Worm (Caenorhabditis elegans): Measurements from ENCODE around the gene str-99.
A peak's percentile ranks its signal among the peaks of the same experiment; 100 is the strongest.

str-99 gene

DNA sequence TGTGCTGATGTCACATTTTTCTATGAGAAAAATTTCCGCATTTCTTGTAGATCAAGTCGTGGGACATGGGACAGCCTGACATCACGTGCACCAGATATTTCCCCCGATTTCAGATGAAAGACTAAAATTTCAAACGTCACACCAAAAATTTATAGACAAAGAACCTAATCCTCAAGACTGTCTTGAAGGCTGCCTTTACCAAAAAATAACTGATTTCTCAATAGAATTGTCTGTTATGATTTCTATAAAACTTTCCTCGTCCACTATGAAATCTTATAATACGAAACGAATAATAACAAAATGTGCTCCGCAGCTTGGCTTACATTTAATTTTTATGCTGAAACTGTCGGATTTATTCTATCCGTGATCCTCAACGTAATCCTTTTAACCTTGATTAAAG lies 22.1 kb upstream of the str-99 start, which contains the start of gene str-106:
Gene str-106, plus strand, starts transcription at position 301 of the 400 bp plus-strand sequence.
- TF ChIP-seq tbx-2 (tag; optimal IDR thresholded peaks at IDR 0.05) (no peak), efl-1 (optimal IDR thresholded peaks at IDR 0.05) (no peak), efl-1 (GFP tag; optimal IDR thresholded peaks at IDR 0.05 in 1 of 2) (no peak)

DNA sequence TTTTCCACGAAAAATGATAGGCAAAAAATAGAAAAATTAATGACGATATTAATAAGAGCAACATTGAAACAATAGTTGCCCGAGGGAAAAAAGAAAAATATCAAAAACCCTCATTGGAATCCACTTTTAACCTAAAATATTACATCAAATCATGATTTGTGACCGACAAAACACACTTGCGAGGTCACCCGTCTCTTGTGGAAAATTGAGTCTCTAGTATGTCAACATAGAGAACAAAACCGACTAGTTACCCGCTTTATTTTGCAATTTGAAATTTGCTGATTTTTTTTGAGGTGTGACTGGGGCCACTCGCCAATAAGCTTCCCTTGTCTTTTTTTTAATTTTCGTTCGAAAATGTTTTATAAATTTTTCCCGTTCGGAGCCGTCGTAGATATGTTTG lies 17.5 kb upstream of the str-99 start, which contains the start of gene cyp-33D1:
Gene cyp-33D1, minus strand, starts transcription at position 101 of the 400 bp plus-strand sequence.
- TF ChIP-seq lin-15B (tag; optimal IDR thresholded peaks at IDR 0.05) (no peak), dpl-1 (GFP tag; optimal IDR thresholded peaks at IDR 0.05) (no peak), nhr-85 (tag) (no peak), fkh-10 (GFP tag; optimal IDR thresholded peaks at IDR 0.05) (no peak), blmp-1 (tag; optimal IDR thresholded peaks at IDR 0.05) (no peak), efl-3 (GFP tag; optimal IDR thresholded peaks at IDR 0.05) (no peak), pax-3 (tag; optimal IDR thresholded peaks at IDR 0.05) (no peak), mep-1 (tag; optimal IDR thresholded peaks at IDR 0.05) (no peak), nhr-71 (tag; optimal IDR thresholded peaks at IDR 0.05) (no peak), unc-62 (GFP tag; optimal IDR thresholded peaks at IDR 0.05) (no peak), tbx-2 (tag; optimal IDR thresholded peaks at IDR 0.05) (no peak), pqm-1 (tag; optimal IDR thresholded peaks at IDR 0.05) (no peak), fos-1 (tag; optimal IDR thresholded peaks at IDR 0.05) (no peak)

DNA sequence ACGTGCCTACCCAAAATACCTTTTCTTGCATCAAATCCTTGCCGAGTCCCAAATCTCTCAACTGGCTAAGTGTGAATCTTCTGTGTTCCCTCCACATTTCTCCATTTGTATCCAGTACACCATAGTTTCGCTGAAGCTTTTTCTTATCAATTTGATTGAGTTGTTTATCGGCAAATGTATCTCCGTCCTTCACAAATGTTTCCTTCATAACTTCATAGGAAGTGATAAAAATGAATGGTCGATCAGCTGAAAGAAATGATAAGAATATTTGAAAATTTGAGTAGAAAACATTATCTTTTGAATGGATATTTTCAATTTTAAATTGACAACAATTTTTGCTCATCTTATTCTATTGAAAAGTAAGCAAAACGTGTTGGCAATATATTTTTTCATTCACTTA lies 16.9 kb upstream of the str-99 start:
- peak; percentile 79 for TF ChIP-seq elt-2 (tag; optimal IDR thresholded peaks at IDR 0.05)
- no peak for TF ChIP-seq efl-1 (optimal IDR thresholded peaks at IDR 0.05)
- no peak for TF ChIP-seq efl-1 (GFP tag; optimal IDR thresholded peaks at IDR 0.05 in 1 of 2)
- no peak for TF ChIP-seq unc-86 (tag; optimal IDR thresholded peaks at IDR 0.05)
- TF ChIP-seq alr-1 (tag; optimal IDR thresholded peaks at IDR 0.05; ENCODE audit: borderline replicate concordance): no peak
- no peak for TF ChIP-seq ama-1 (optimal IDR thresholded peaks at IDR 0.05)
- peak; percentile 74 for TF ChIP-seq pqm-1 (tag; optimal IDR thresholded peaks at IDR 0.05)
- TF ChIP-seq lin-13 (GFP tag; optimal IDR thresholded peaks at IDR 0.05): no peak
- TF ChIP-seq ets-5 (GFP tag; IDR thresholded peaks at IDR 0.05): no peak
- no peak for TF ChIP-seq nhr-71 (tag; optimal IDR thresholded peaks at IDR 0.05)
- TF ChIP-seq nhr-47 (tag; optimal IDR thresholded peaks at IDR 0.05): no peak
- no peak for TF ChIP-seq dsc-1 (tag; optimal IDR thresholded peaks at IDR 0.05)
- no peak for TF ChIP-seq F16B12.6 (tag; optimal IDR thresholded peaks at IDR 0.05)

DNA sequence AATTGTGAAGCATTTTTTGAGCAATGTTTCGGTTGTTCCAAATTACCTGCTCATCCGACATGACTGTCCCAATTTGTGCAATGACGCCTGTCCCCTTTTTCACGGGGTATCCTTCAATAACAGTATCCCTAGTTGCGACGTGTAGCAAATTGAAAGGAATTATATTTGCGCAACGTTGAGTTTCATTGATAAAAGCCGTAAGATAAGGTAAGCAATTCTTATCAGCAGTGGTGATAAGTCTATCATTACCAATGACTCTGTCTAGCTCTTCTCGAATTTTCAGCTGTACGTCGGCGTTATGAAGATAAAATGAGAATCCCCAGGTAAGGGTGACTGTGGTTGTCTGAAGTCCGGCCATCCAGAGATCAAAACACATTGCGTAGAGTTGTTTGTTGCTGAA lies 15.8 kb upstream of the str-99 start:
- TF ChIP-seq hpl-2 (GFP tag; optimal IDR thresholded peaks at IDR 0.05): no peak
- TF ChIP-seq pqm-1 (tag; optimal IDR thresholded peaks at IDR 0.05): peak; percentile 16
- peak; percentile 57 for TF ChIP-seq elt-2 (tag; optimal IDR thresholded peaks at IDR 0.05)
- peak; percentile 14 for TF ChIP-seq nhr-85 (tag)

DNA sequence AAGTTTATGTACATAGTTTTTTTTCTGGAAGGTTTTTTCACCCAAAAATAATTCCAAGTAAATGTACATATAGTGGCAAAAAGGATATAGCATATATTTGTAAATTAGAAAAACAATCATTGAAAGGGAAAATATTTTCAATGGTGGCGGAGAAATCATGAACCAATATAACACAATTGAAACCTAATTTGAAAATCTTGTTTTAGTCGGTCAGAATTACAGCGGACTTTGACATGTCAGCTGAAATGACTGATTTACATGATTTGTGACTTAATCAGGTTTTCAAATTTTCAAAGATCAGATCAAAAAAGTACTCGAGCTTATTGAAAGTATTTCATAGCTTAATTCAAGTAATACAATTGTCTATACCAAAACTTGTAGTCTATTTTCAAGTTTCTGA lies 13.4 kb upstream of the str-99 start, which contains the start of gene K05D4.9:
Gene K05D4.9, minus strand, starts transcription at position 101 of the 400 bp plus-strand sequence.
- no peak for TF ChIP-seq lin-15B (tag; optimal IDR thresholded peaks at IDR 0.05)
- peak; percentile 18 for TF ChIP-seq fkh-8 (tag; optimal IDR thresholded peaks at IDR 0.05)

DNA sequence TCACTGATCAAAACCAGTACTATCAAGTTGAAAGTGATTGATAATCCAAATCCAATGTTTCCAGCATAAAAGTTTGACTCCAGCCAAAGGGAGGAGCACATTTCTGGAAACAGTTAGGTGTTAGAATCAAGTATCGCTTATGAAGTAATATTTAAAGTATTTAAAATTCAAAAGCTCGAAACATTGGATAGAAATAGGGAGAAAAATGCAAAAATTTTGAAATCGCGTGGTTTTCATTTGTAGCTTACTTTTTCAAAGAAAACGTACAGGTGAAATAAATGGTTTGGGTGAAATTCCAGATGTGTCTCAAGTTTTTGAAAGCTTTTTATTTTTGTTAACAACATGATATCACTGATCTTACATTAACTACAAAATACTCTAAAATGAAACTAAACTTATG lies 10.7 kb upstream of the str-99 start, which contains the start of gene str-111:
Gene str-111, minus strand, starts transcription at position 101 of the 400 bp plus-strand sequence.
- TF ChIP-seq mep-1 (tag; optimal IDR thresholded peaks at IDR 0.05) (no peak), hlh-4 (tag; optimal IDR thresholded peaks at IDR 0.05) (peak; percentile 65)

DNA sequence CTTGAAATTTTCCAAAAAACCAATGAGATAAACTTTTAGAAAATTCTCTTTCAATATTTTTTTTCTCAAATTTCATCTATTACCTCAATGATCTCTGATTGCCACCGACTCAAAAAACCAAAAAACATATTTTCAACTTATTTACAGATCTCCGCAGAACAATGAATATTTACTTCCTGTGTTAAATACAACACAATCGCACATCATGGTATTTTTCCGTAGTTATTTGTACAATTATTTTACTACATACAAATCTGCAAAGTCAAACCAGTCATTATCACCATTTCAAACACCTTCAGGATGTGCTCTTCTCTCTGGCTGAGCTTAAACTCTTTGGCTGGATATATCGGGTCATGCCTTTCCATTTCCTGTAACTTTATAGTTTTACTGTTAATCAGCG lies 7.6 kb upstream of the str-99 start, which contains the start of gene str-108:
Gene str-108, plus strand, starts transcription at position 301 of the 400 bp plus-strand sequence.
- no peak for TF ChIP-seq lsy-2 (tag; optimal IDR thresholded peaks at IDR 0.05)
- no peak for TF ChIP-seq nhr-11 (tag; optimal IDR thresholded peaks at IDR 0.05)
- no peak for TF ChIP-seq mep-1 (tag; optimal IDR thresholded peaks at IDR 0.05)
- TF ChIP-seq mdl-1 (tag; optimal IDR thresholded peaks at IDR 0.05): no peak
- no peak for TF ChIP-seq nhr-76 (tag; optimal IDR thresholded peaks at IDR 0.05)

All from whole organism, L1 larva.